Fruit fly (Drosophila melanogaster) whole organism, embryonic: ENCODE measurements around the gene Uba5.
A peak's percentile ranks its signal among the peaks of the same experiment; 100 is the strongest.

Source experiments
- Blimp-1 ChIP-seq: fragments of 200-800 bp; sonication (Bioruptor generic); optimal IDR thresholded peaks from 3 replicates; lab custom pipeline; 2018; ENCODE audit warnings: missing biosample characterization, missing genetic modification characterization, mild to moderate bottlenecking, moderate library complexity, missing genetic modification reagents
- C15 ChIP-seq: fragments of 200-800 bp; sonication (Bioruptor generic); IDR thresholded peaks from 3 replicates; pipeline ENCODE4 v1.3.6; 2022; ENCODE audit warnings: missing biosample characterization, missing genetic modification characterization
- CG10209 ChIP-seq: fragments of 200-800 bp; sonication (Bioruptor generic); optimal IDR thresholded peaks from 3 replicates; lab custom pipeline; 2017; ENCODE audit warnings: missing biosample characterization, mild to moderate bottlenecking, missing genetic modification characterization, missing genetic modification reagents
- CG11085 ChIP-seq: fragments of 200-800 bp; sonication (Bioruptor generic); IDR thresholded peaks from 2 replicates; pipeline ENCODE4 v1.3.6; 2022; ENCODE audit warnings: missing biosample characterization, missing genetic modification characterization
- CG11456 ChIP-seq: fragments of 200-800 bp; sonication (Bioruptor generic); IDR thresholded peaks from 3 replicates; pipeline ENCODE4 v1.3.6; 2022; ENCODE audit warnings: missing biosample characterization, missing genetic modification characterization
- CG11504 ChIP-seq: fragments of 200-800 bp; sonication (Bioruptor generic); optimal IDR thresholded peaks from 3 replicates; lab custom pipeline; 2019; ENCODE audit warnings: missing biosample characterization, mild to moderate bottlenecking, missing genetic modification characterization, moderate library complexity
- CG12104 ChIP-seq: fragments of 200-800 bp; sonication (Bioruptor generic); optimal IDR thresholded peaks from 3 replicates; lab custom pipeline; 2016; ENCODE audit warnings: missing biosample characterization, missing genetic modification characterization
- CG12942 ChIP-seq: fragments of 200-800 bp; sonication (Bioruptor generic); optimal IDR thresholded peaks from 3 replicates; lab custom pipeline; 2016; ENCODE audit warnings: missing biosample characterization, missing genetic modification characterization
- CG15479 ChIP-seq: fragments of 200-800 bp; sonication (Bioruptor generic); optimal IDR thresholded peaks from 3 replicates; lab custom pipeline; 2019; ENCODE audit warnings: missing biosample characterization, mild to moderate bottlenecking, missing genetic modification characterization, moderate library complexity
- CG15514 ChIP-seq: fragments of 200-800 bp; sonication (Bioruptor generic); optimal IDR thresholded peaks from 3 replicates; lab custom pipeline; 2017; ENCODE audit warnings: missing biosample characterization, missing genetic modification characterization, mild to moderate bottlenecking, moderate library complexity, missing genetic modification reagents
- CG15696 ChIP-seq: fragments of 200-800 bp; sonication (Bioruptor generic); optimal IDR thresholded peaks from 2 replicates; lab custom pipeline; 2019; ENCODE audit warnings: missing biosample characterization, mild to moderate bottlenecking, missing genetic modification characterization, moderate library complexity
- CG17912 ChIP-seq: fragments of 200-800 bp; sonication (Bioruptor generic); optimal IDR thresholded peaks from 2 replicates; lab custom pipeline; 2018; ENCODE audit warnings: missing biosample characterization, mild to moderate bottlenecking, missing genetic modification characterization
- CG2712 ChIP-seq: fragments of 200-800 bp; optimal IDR thresholded peaks from 3 replicates; lab custom pipeline; 2019; ENCODE audit warnings: missing biosample characterization, mild to moderate bottlenecking, missing genetic modification characterization, moderate library complexity
- CG30020 ChIP-seq: fragments of 200-800 bp; optimal IDR thresholded peaks from 2 replicates; lab custom pipeline; 2019; ENCODE audit warnings: missing biosample characterization, mild to moderate bottlenecking, missing genetic modification characterization, moderate library complexity
- CG33557 ChIP-seq: fragments of 200-800 bp; sonication (Bioruptor generic); optimal IDR thresholded peaks from 2 replicates; lab custom pipeline; 2019; ENCODE audit warnings: missing biosample characterization, mild to moderate bottlenecking, missing genetic modification characterization, moderate library complexity
- CG4424 ChIP-seq: fragments of 200-800 bp; sonication (Bioruptor generic); optimal IDR thresholded peaks from 3 replicates; lab custom pipeline; 2016; ENCODE audit warnings: missing biosample characterization, missing genetic modification characterization
- CG6813 ChIP-seq: fragments of 200-800 bp; sonication (Bioruptor generic); optimal IDR thresholded peaks from 2 replicates; lab custom pipeline; 2017; ENCODE audit warnings: missing biosample characterization, missing genetic modification characterization, mild to moderate bottlenecking, moderate library complexity, missing genetic modification reagents
- CG7786 ChIP-seq: fragments of 200-800 bp; sonication (Bioruptor generic); optimal IDR thresholded peaks from 2 replicates; lab custom pipeline; 2016; ENCODE audit warnings: missing biosample characterization, missing genetic modification characterization
- CG7839 ChIP-seq: fragments of 200-800 bp; sonication (Bioruptor generic); optimal IDR thresholded peaks from 3 replicates; lab custom pipeline; 2018; ENCODE audit warnings: missing biosample characterization, mild to moderate bottlenecking, missing genetic modification characterization, moderate library complexity
- CG7928 ChIP-seq: fragments of 200-800 bp; sonication (Bioruptor generic); optimal IDR thresholded peaks from 2 replicates; lab custom pipeline; 2017; ENCODE audit warnings: missing biosample characterization, mild to moderate bottlenecking, missing genetic modification characterization
- CG8765 ChIP-seq: fragments of 200-800 bp; sonication (Bioruptor generic); IDR thresholded peaks from 2 replicates; pipeline ENCODE4 v1.3.6; 2022; ENCODE audit warnings: missing biosample characterization, missing genetic modification characterization
- CG9797 ChIP-seq: fragments of 200-800 bp; sonication (Bioruptor generic); optimal IDR thresholded peaks from 3 replicates; lab custom pipeline; 2018; ENCODE audit warnings: missing biosample characterization, mild to moderate bottlenecking, missing genetic modification characterization
- D19B ChIP-seq: fragments of 200-800 bp; sonication (Bioruptor generic); optimal IDR thresholded peaks from 2 replicates; lab custom pipeline; 2017; ENCODE audit warnings: missing biosample characterization, mild to moderate bottlenecking, missing genetic modification characterization
- GATAe ChIP-seq: fragments of 200-800 bp; sonication (Bioruptor generic); conservative IDR thresholded peaks from 2 replicates; pipeline ENCODE4 v1.3.6; 2022; ENCODE audit warnings: missing biosample characterization, missing genetic modification characterization
- HLH3B ChIP-seq: fragments of 200-800 bp; sonication (Bioruptor generic); IDR thresholded peaks from 2 replicates; pipeline ENCODE4 v1.3.6; 2022; ENCODE audit warnings: missing biosample characterization, missing genetic modification characterization
- HLH4C ChIP-seq: fragments of 200-800 bp; sonication (Bioruptor generic); IDR thresholded peaks from 3 replicates; pipeline ENCODE4 v1.3.6; 2022; ENCODE audit warnings: missing biosample characterization, missing genetic modification characterization; ENCODE audit not compliant: partially characterized antibody
- MESR4 ChIP-seq: fragments of 200-800 bp; sonication (Bioruptor generic); optimal IDR thresholded peaks from 2 replicates; lab custom pipeline; 2018; ENCODE audit warnings: missing biosample characterization, mild to moderate bottlenecking, missing genetic modification characterization, moderate library complexity
- Sox102F ChIP-seq: fragments of 200-800 bp; sonication (Bioruptor generic); optimal IDR thresholded peaks from 2 replicates; lab custom pipeline; 2018; ENCODE audit warnings: missing biosample characterization, mild to moderate bottlenecking, missing genetic modification characterization, moderate library complexity
- YL-1 ChIP-seq: fragments of 200-800 bp; sonication (Bioruptor generic); optimal IDR thresholded peaks from 3 replicates; lab custom pipeline; 2017; ENCODE audit warnings: missing biosample characterization, mild to moderate bottlenecking, missing genetic modification characterization
- abd-A ChIP-seq: fragments of 200-800 bp; sonication (Bioruptor generic); optimal IDR thresholded peaks from 3 replicates; lab custom pipeline; 2019; ENCODE audit warnings: missing biosample characterization, mild to moderate bottlenecking, missing genetic modification characterization, moderate library complexity
- bbx ChIP-seq: fragments of 200-800 bp; sonication (Bioruptor generic); IDR thresholded peaks from 2 replicates; pipeline ENCODE4 v1.3.6; 2022; ENCODE audit warnings: missing biosample characterization, missing genetic modification characterization; ENCODE audit not compliant: partially characterized antibody
- crc ChIP-seq: fragments of 200-800 bp; sonication (Bioruptor generic); optimal IDR thresholded peaks from 2 replicates; lab custom pipeline; 2016; ENCODE audit warnings: missing biosample characterization, missing genetic modification characterization
- danr ChIP-seq: fragments of 200-800 bp; sonication (Bioruptor generic); IDR thresholded peaks from 2 replicates; pipeline ENCODE4 v1.3.6; 2022; ENCODE audit warnings: missing biosample characterization, missing genetic modification characterization
- dati ChIP-seq: fragments of 200-800 bp; sonication (Bioruptor generic); IDR thresholded peaks from 2 replicates; pipeline ENCODE4 v1.3.6; 2022; ENCODE audit warnings: missing biosample characterization, missing genetic modification characterization
- dmrt99B ChIP-seq: fragments of 200-800 bp; sonication (Bioruptor generic); optimal IDR thresholded peaks from 2 replicates; lab custom pipeline; 2018; ENCODE audit warnings: missing biosample characterization, mild to moderate bottlenecking, missing genetic modification characterization, moderate library complexity
- en ChIP-seq: fragments of 200-800 bp; sonication (Bioruptor generic); optimal IDR thresholded peaks from 2 replicates; lab custom pipeline; 2016; ENCODE audit warnings: missing biosample characterization, missing genetic modification characterization
- fd64A ChIP-seq: fragments of 200-800 bp; sonication (Bioruptor generic); optimal IDR thresholded peaks from 3 replicates; lab custom pipeline; 2018; ENCODE audit warnings: missing biosample characterization, mild to moderate bottlenecking, missing genetic modification characterization
- hb ChIP-seq: fragments of 200-800 bp; sonication (Bioruptor generic); IDR thresholded peaks from 3 replicates; pipeline ENCODE4 v1.3.6; 2022; ENCODE audit warnings: missing biosample characterization, missing genetic modification characterization; ENCODE audit not compliant: partially characterized antibody
- inv ChIP-seq: fragments of 200-800 bp; sonication (Bioruptor generic); IDR thresholded peaks from 2 replicates; pipeline ENCODE4 v1.3.6; 2022; ENCODE audit warnings: missing biosample characterization, missing genetic modification characterization; ENCODE audit not compliant: partially characterized antibody
- knrl ChIP-seq: fragments of 200-800 bp; sonication (Bioruptor generic); IDR thresholded peaks from 3 replicates; pipeline ENCODE4 v1.3.6; 2022; ENCODE audit warnings: missing biosample characterization, missing genetic modification characterization; ENCODE audit not compliant: partially characterized antibody
- otp ChIP-seq: fragments of 200-800 bp; sonication (Bioruptor generic); IDR thresholded peaks from 3 replicates; pipeline ENCODE4, ENCODE4 v1.3.6; 2022; ENCODE audit warnings: missing biosample characterization, missing genetic modification characterization
- ro ChIP-seq: fragments of 200-800 bp; sonication (Bioruptor generic); IDR thresholded peaks from 2 replicates; pipeline ENCODE4 v1.3.6; 2022; ENCODE audit warnings: missing biosample characterization, missing genetic modification characterization
- run ChIP-seq: fragments of 200-800 bp; sonication (Bioruptor generic); optimal IDR thresholded peaks from 3 replicates; lab custom pipeline; 2018; ENCODE audit warnings: missing biosample characterization, mild to moderate bottlenecking, missing genetic modification characterization
- sens-2 ChIP-seq: fragments of 200-800 bp; sonication (Bioruptor generic); IDR thresholded peaks from 2 replicates; pipeline ENCODE4 v1.3.6; 2022; ENCODE audit warnings: missing biosample characterization, missing genetic modification characterization
- sr ChIP-seq: fragments of 200-800 bp; sonication (Bioruptor generic); IDR thresholded peaks from 3 replicates; pipeline ENCODE4 v1.3.6; 2022; ENCODE audit warnings: missing biosample characterization, missing genetic modification characterization
- tin ChIP-seq: fragments of 200-800 bp; sonication (Bioruptor generic); optimal IDR thresholded peaks from 3 replicates; lab custom pipeline; 2016; ENCODE audit warnings: missing biosample characterization, missing genetic modification characterization
- ttk ChIP-seq: fragments of 200-800 bp; sonication (Bioruptor generic); IDR thresholded peaks from 2 replicates; pipeline ENCODE4 v2.1.2; 2022; ENCODE audit warnings: missing biosample characterization, missing genetic modification characterization
- zen ChIP-seq: fragments of 200-800 bp; sonication (Bioruptor generic); optimal IDR thresholded peaks from 3 replicates; lab custom pipeline; 2018; ENCODE audit warnings: missing biosample characterization, mild to moderate bottlenecking, missing genetic modification characterization, moderate library complexity

The Uba5 gene

dm6 chrX:11454189-11454882, 29.0 kb upstream of the Uba5 start, which contains the start of the genes Evi5 and HP5 (continued):
- TF ChIP-seq inv (GFP tag; lab: Robert Waterston, UW) (peak; percentile 44), Blimp-1 (no peak), danr (GFP tag; lab: Robert Waterston, UW) (peak; percentile 9; the same call in 1 of the 2 replicates), sr (GFP tag; lab: Robert Waterston, UW) (no peak), CG10209 (GFP tag; lab: Kevin White, UChicago) (no peak), otp (GFP tag; lab: Robert Waterston, UW) (0 out of 3 replicates have a peak, but pooled peaks have one; percentile 22), sens-2 (GFP tag; lab: Robert Waterston, UW) (no peak), YL-1 (GFP tag; lab: Kevin White, UChicago) (no peak), CG11085 (GFP tag; lab: Robert Waterston, UW) (peak; percentile 61; the same call in 1 of the 2 replicates), dmrt99B (peak; percentile 38), CG30020 (peak; percentile 60), CG15514 (GFP tag; lab: Kevin White, UChicago) (peak; percentile 49), CG17912 (GFP tag; lab: Kevin White, UChicago) (no peak), HLH3B (GFP tag; lab: Robert Waterston, UW) (peak; percentile 24; the same call in 1 of the 2 replicates), abd-A (peak; percentile 18), knrl (GFP tag; lab: Robert Waterston, UW) (peak; percentile 59), D19B (no peak), CG33557 (GFP tag; lab: Kevin White, UChicago) (no peak), dati (GFP tag; lab: Robert Waterston, UW) (no peak), ttk (GFP tag; lab: Robert Waterston, UW) (no peak; the same call in 1 of the 2 replicates), CG15479 (no peak), C15 (GFP tag; lab: Robert Waterston, UW) (no peak), CG12104 (no peak), MESR4 (GFP tag; lab: Kevin White, UChicago) (peak; percentile 63), HLH4C (0 out of 3 replicates have a peak, but pooled peaks have one; percentile 22), CG8765 (peak; percentile 31), run (tag; lab: Kevin White, UChicago) (no peak), hb (GFP tag; lab: Robert Waterston, UW) (no peak), tin (GFP tag; lab: Kevin White, UChicago) (peak; percentile 32), CG6813 (GFP tag; lab: Kevin White, UChicago) (no peak), CG7786 (peak; percentile 27), bbx (GFP tag; lab: Robert Waterston, UW) (peak; percentile 56), GATAe (GFP tag; lab: Robert Waterston, UW) (peak; percentile 24; the same call in 1 of the 2 replicates), zen (tag; lab: Kevin White, UChicago) (no peak), crc (GFP tag; lab: Kevin White, UChicago) (peak; percentile 34), CG15696 (tag; lab: Kevin White, UChicago) (peak; percentile 42), CG7839 (tag; lab: Kevin White, UChicago) (peak; percentile 69), CG12942 (GFP tag; lab: Kevin White, UChicago) (peak; percentile 20), CG9797 (peak; percentile 87), CG2712 (tag; lab: Kevin White, UChicago) (peak; percentile 51), CG11456 (peak; percentile 77; the same call in 2 of the 3 replicates), CG11504 (tag; lab: Kevin White, UChicago) (peak; percentile 63), fd64A (GFP tag; lab: Kevin White, UChicago) (no peak), ro (GFP tag; lab: Robert Waterston, UW) (no peak), en (no peak), CG4424 (GFP tag; lab: Kevin White, UChicago) (peak; percentile 38), Sox102F (GFP tag; lab: Kevin White, UChicago) (no peak), CG7928 (GFP tag; lab: Kevin White, UChicago) (peak; percentile 21)
